Fruit fly (Drosophila melanogaster): ENCODE data around the gene Ubi-p63E.

DNA sequence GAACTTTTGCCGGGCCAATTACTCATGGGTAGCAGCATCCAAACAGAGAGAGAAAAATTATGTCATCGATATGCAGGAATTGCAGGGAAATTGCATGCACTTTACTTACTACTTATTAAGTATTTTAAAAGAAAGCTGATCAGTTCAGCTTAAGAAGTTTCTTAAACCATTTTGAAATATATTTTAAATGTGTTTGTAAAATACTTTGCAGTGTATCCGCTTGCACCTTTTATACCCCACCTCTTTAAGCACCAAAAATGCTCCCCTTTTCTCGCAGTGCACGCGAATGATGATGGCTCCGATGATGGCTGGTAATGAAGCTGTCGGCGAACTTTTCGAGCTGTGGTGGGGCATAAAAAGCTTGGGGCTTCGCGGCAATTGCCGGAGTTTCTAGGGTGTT is 49.5 kb upstream of the Ubi-p63E start, which contains the start of gene CG14984:
- TF ChIP-seq CG8478 (optimal IDR thresholded peaks at IDR 0.05) (no peak), CTCF (optimal IDR thresholded peaks at IDR 0.05) (no peak)
